Fruit fly (Drosophila melanogaster) whole organism, wandering third instar larva: ENCODE measurements around the gene tra.
A peak's percentile ranks its signal among the peaks of the same experiment; 100 is the strongest.

ENCODE experiments used
- Abd-B ChIP-seq: fragments of >200 bp; optimal IDR thresholded peaks from 2 replicates; lab custom pipeline; 2017; ENCODE audit warnings: missing biosample characterization, missing genetic modification characterization
- CG32264 ChIP-seq: fragments of 200-800 bp; sonication (Bioruptor generic); optimal IDR thresholded peaks from 2 replicates; lab custom pipeline; 2016; ENCODE audit warnings: missing biosample characterization, missing genetic modification characterization
- CG9705 ChIP-seq: fragments of 200-800 bp; sonication (Bioruptor generic); optimal IDR thresholded peaks from 2 replicates; lab custom pipeline; 2018; ENCODE audit warnings: missing biosample characterization, mild to moderate bottlenecking, missing genetic modification characterization
- CrebA ChIP-seq: fragments of 200-800 bp; sonication (Bioruptor generic); optimal IDR thresholded peaks from 2 replicates; lab custom pipeline; 2016; ENCODE audit warnings: missing biosample characterization, mild to moderate bottlenecking, missing genetic modification characterization, borderline replicate concordance
- Dfd ChIP-seq: fragments of >200 bp; optimal IDR thresholded peaks from 2 replicates; lab custom pipeline; 2017; ENCODE audit warnings: missing biosample characterization, missing genetic modification characterization
- Dif ChIP-seq: fragments of 200-275, 200-300 bp; sonication (Bioruptor generic); optimal IDR thresholded peaks from 2 replicates; lab custom pipeline; 2018; ENCODE audit warnings: missing biosample characterization, missing genetic modification characterization; ENCODE audit not compliant: partially characterized antibody
- GATAd ChIP-seq: sonication (Bioruptor generic); optimal IDR thresholded peaks from 2 replicates; lab custom pipeline; 2016; ENCODE audit warnings: missing biosample characterization, missing genetic modification characterization
- HLH106 ChIP-seq: fragments of 200-800 bp; optimal IDR thresholded peaks from 3 replicates; lab custom pipeline; 2019; ENCODE audit warnings: missing biosample characterization, mild to moderate bottlenecking, missing genetic modification characterization, moderate library complexity
- Hnf4 ChIP-seq: fragments of 200-800 bp; sonication (Bioruptor generic); optimal IDR thresholded peaks from 2 replicates; lab custom pipeline; 2016; ENCODE audit warnings: missing biosample characterization, mild to moderate bottlenecking, missing genetic modification characterization
- Hr78 ChIP-seq: fragments of >200 bp; optimal IDR thresholded peaks from 2 replicates; lab custom pipeline; 2017; ENCODE audit warnings: missing biosample characterization, missing genetic modification characterization
- Hr83 ChIP-seq: fragments of 200-300 bp; sonication (Bioruptor generic); optimal IDR thresholded peaks from 2 replicates; lab custom pipeline; 2016; ENCODE audit warnings: missing biosample characterization, mild to moderate bottlenecking, missing genetic modification characterization, moderate library complexity; ENCODE audit not compliant: poor library complexity, severe bottlenecking
- Jra ChIP-seq: sonication (Bioruptor generic); optimal IDR thresholded peaks from 2 replicates; lab custom pipeline; 2016; ENCODE audit warnings: missing biosample characterization, missing genetic modification characterization
- Myc ChIP-seq: fragments of >200 bp; optimal IDR thresholded peaks from 2 replicates; lab custom pipeline; 2017
- N ChIP-seq: fragments of >200 bp; optimal IDR thresholded peaks from 2 replicates; lab custom pipeline; 2018; ENCODE audit warnings: missing biosample characterization, missing external identifiers, missing genetic modification characterization
- OdsH ChIP-seq: fragments of 200-800 bp; sonication (Bioruptor generic); optimal IDR thresholded peaks from 2 replicates; lab custom pipeline; 2016; ENCODE audit warnings: missing biosample characterization, mild to moderate bottlenecking, missing genetic modification characterization
- Rel ChIP-seq, 2 experiments: fragments of 200-800 bp; sonication (Bioruptor generic) in 1 of 2; optimal IDR thresholded peaks; 2 replicates in 1 of 2; 3 replicates in 1 of 2; lab custom pipeline; 2016 to 2019; ENCODE audit warnings: mild to moderate bottlenecking in 2 of 2, missing biosample characterization in 2 of 2, missing genetic modification characterization in 2 of 2, moderate library complexity in 1 of 2
- Sp1 ChIP-seq: fragments of 200-800 bp; sonication (Bioruptor generic); optimal IDR thresholded peaks from 3 replicates; lab custom pipeline; 2019; ENCODE audit warnings: missing biosample characterization, mild to moderate bottlenecking, missing genetic modification characterization, moderate library complexity
- Vsx2 ChIP-seq: fragments of 200-300, 225-300 bp; sonication (Bioruptor generic); optimal IDR thresholded peaks from 2 replicates; lab custom pipeline; 2018; ENCODE audit warnings: missing biosample characterization, missing genetic modification characterization; ENCODE audit not compliant: partially characterized antibody
- br ChIP-seq: fragments of 200-800 bp; sonication (Bioruptor generic); optimal IDR thresholded peaks from 2 replicates; lab custom pipeline; 2016; ENCODE audit warnings: missing biosample characterization, missing genetic modification characterization
- brk ChIP-seq: fragments of 200-800 bp; sonication (Bioruptor generic); optimal IDR thresholded peaks from 2 replicates; lab custom pipeline; 2016; ENCODE audit warnings: missing biosample characterization, mild to moderate bottlenecking, missing genetic modification characterization
- dl ChIP-seq, 2 experiments: fragments of 175-275, 200-275 bp in 1 of 2; fragments of 200-275 bp in 1 of 2; sonication (Bioruptor generic); optimal IDR thresholded peaks; lab custom pipeline; 2018; ENCODE audit warnings: mild to moderate bottlenecking in 2 of 2, missing biosample characterization in 2 of 2, missing genetic modification characterization in 2 of 2, moderate library complexity in 2 of 2; ENCODE audit not compliant: partially characterized antibody in 2 of 2, insufficient read depth in 1 of 2
- dsf ChIP-seq: sonication (Bioruptor generic); optimal IDR thresholded peaks from 2 replicates; lab custom pipeline; 2016; ENCODE audit warnings: missing biosample characterization, missing genetic modification characterization, borderline replicate concordance
- ey ChIP-seq: fragments of 200-800 bp; sonication (Bioruptor generic); optimal IDR thresholded peaks from 2 replicates; lab custom pipeline; 2016; ENCODE audit warnings: missing biosample characterization, missing genetic modification characterization
- foxo ChIP-seq, 2 experiments: fragments of 200-800 bp; sonication (Bioruptor generic); optimal IDR thresholded peaks; 2 replicates in 1 of 2; 3 replicates in 1 of 2; lab custom pipeline; 2016 to 2017; ENCODE audit warnings: missing biosample characterization in 2 of 2, missing genetic modification characterization in 2 of 2
- fru ChIP-seq: fragments of 200-800 bp; sonication (Bioruptor generic); optimal IDR thresholded peaks from 3 replicates; lab custom pipeline; 2016; ENCODE audit warnings: missing biosample characterization, mild to moderate bottlenecking, missing genetic modification characterization
- h ChIP-seq: fragments of 200-800 bp; sonication (Bioruptor generic); optimal IDR thresholded peaks from 3 replicates; lab custom pipeline; 2016; ENCODE audit warnings: missing biosample characterization, mild to moderate bottlenecking, missing genetic modification characterization
- lola ChIP-seq: fragments of >200 bp; optimal IDR thresholded peaks from 2 replicates; lab custom pipeline; 2017; ENCODE audit warnings: missing biosample characterization, missing genetic modification characterization
- pan ChIP-seq: fragments of >200 bp; optimal IDR thresholded peaks from 2 replicates; lab custom pipeline; 2017
- psq ChIP-seq: fragments of 200-800 bp; sonication (Bioruptor generic); optimal IDR thresholded peaks from 3 replicates; lab custom pipeline; 2017; ENCODE audit warnings: missing biosample characterization, mild to moderate bottlenecking, missing genetic modification characterization, moderate library complexity
- rgr ChIP-seq: fragments of 200-800 bp; sonication (Bioruptor generic); optimal IDR thresholded peaks from 3 replicates; lab custom pipeline; 2016; ENCODE audit warnings: missing biosample characterization, mild to moderate bottlenecking, missing genetic modification characterization
- sage ChIP-seq: fragments of 200-800 bp; sonication (Bioruptor generic); optimal IDR thresholded peaks from 2 replicates; lab custom pipeline; 2016; ENCODE audit warnings: missing biosample characterization, mild to moderate bottlenecking, missing genetic modification characterization
- sv ChIP-seq: fragments of 200-800 bp; sonication (Bioruptor generic); optimal IDR thresholded peaks from 3 replicates; lab custom pipeline; 2016; ENCODE audit warnings: missing biosample characterization, missing genetic modification characterization
- tai ChIP-seq: sonication (Bioruptor generic); optimal IDR thresholded peaks from 2 replicates; lab custom pipeline; 2016; ENCODE audit warnings: missing biosample characterization, missing genetic modification characterization
- usp ChIP-seq: fragments of >200 bp; optimal IDR thresholded peaks from 2 replicates; lab custom pipeline; 2017; ENCODE audit warnings: missing biosample characterization, missing genetic modification characterization
- woc ChIP-seq: sonication (Bioruptor generic); optimal IDR thresholded peaks from 2 replicates; lab custom pipeline; 2016; ENCODE audit warnings: missing biosample characterization, mild to moderate bottlenecking, missing genetic modification characterization

Gene tra

dm6 chr3L:16631844-16632537 is 41.1 kb upstream of the tra start:
- TF ChIP-seq woc (no peak), Sp1 (GFP tag; lab: Kevin White, UChicago) (no peak), dl (GFP tag; optimal IDR thresholded peaks at IDR 0.05; lab: Kevin White, UChicago; ENCODE audit: insufficient read depth in 1 of 2, partially characterized antibody in 2 of 2) (no peak), N (GFP tag; lab: Kevin White, UChicago) (no peak), sage (GFP tag; lab: Kevin White, UChicago) (no peak), Hr83 (GFP tag; lab: Kevin White, UChicago) (no peak), brk (GFP tag; lab: Kevin White, UChicago) (no peak), rgr (GFP tag; lab: Kevin White, UChicago) (no peak), GATAd (no peak), Hr78 (GFP tag; lab: Kevin White, UChicago) (no peak), h (GFP tag; lab: Kevin White, UChicago) (no peak), tai (GFP tag; lab: Kevin White, UChicago) (no peak), Vsx2 (GFP tag; lab: Kevin White, UChicago) (no peak), CrebA (GFP tag; lab: Kevin White, UChicago) (no peak), CG9705 (no peak), usp (GFP tag; lab: Kevin White, UChicago) (no peak), dsf (GFP tag; lab: Kevin White, UChicago) (no peak)

- TF ChIP-seq brk (GFP tag; lab: Kevin White, UChicago) (no peak), rgr (GFP tag; lab: Kevin White, UChicago) (no peak), sage (GFP tag; lab: Kevin White, UChicago) (no peak), Jra (GFP tag; lab: Kevin White, UChicago) (no peak), fru (GFP tag; lab: Kevin White, UChicago) (no peak), Dfd (no peak), Hr83 (GFP tag; lab: Kevin White, UChicago) (no peak), psq (GFP tag; lab: Kevin White, UChicago) (no peak), Rel (GFP tag; optimal IDR thresholded peaks at IDR 0.05; lab: Kevin White, UChicago) (no peak), Rel (tag; optimal IDR thresholded peaks at IDR 0.05; lab: Kevin White, UChicago) (no peak), N (GFP tag; lab: Kevin White, UChicago) (no peak), HLH106 (tag; lab: Kevin White, UChicago) (no peak), tai (GFP tag; lab: Kevin White, UChicago) (no peak), sv (no peak)
- TF ChIP-seq, all 38 proteins: peak for 0
Observed at dm6 chr3L:16629793-16630192, 38.9 kb upstream of the tra start.

dm6 chr3L:16626199-16626598 is 35.3 kb upstream of the tra start:
- no peak for TF ChIP-seq OdsH (GFP tag; lab: Kevin White, UChicago)
- no peak for TF ChIP-seq foxo (GFP tag; optimal IDR thresholded peaks at IDR 0.05; lab: Kevin White, UChicago)
- TF ChIP-seq Hr78 (GFP tag; lab: Kevin White, UChicago) = no peak
- TF ChIP-seq Hnf4 (GFP tag; lab: Kevin White, UChicago) = no peak
- TF ChIP-seq dl (GFP tag; optimal IDR thresholded peaks at IDR 0.05; lab: Kevin White, UChicago; ENCODE audit: insufficient read depth in 1 of 2, partially characterized antibody in 2 of 2) = no peak
- TF ChIP-seq pan (lab: Kevin White, UChicago) = no peak
- no peak for TF ChIP-seq HLH106 (tag; lab: Kevin White, UChicago)
- no peak for TF ChIP-seq Jra (GFP tag; lab: Kevin White, UChicago)

- peak; percentile 0 for TF ChIP-seq Myc (lab: Kevin White, UChicago)
- TF ChIP-seq pan (lab: Kevin White, UChicago) = no peak
- TF ChIP-seq psq (GFP tag; lab: Kevin White, UChicago) = peak; percentile 53
- no peak for TF ChIP-seq woc
- peak; percentile 47 for TF ChIP-seq br (GFP tag; lab: Kevin White, UChicago)
- peak; percentile 24 for TF ChIP-seq Jra (GFP tag; lab: Kevin White, UChicago)
- peak; percentile 67 for TF ChIP-seq h (GFP tag; lab: Kevin White, UChicago)
- TF ChIP-seq tai (GFP tag; lab: Kevin White, UChicago) = no peak
- TF ChIP-seq GATAd = no peak
- peak; percentile 15 for TF ChIP-seq Rel (GFP tag; optimal IDR thresholded peaks at IDR 0.05; lab: Kevin White, UChicago)
- TF ChIP-seq Rel (tag; optimal IDR thresholded peaks at IDR 0.05; lab: Kevin White, UChicago) = peak; percentile 44
- TF ChIP-seq Dif (GFP tag; lab: Kevin White, UChicago) = no peak
- TF ChIP-seq foxo (GFP tag; optimal IDR thresholded peaks at IDR 0.05; lab: Kevin White, UChicago) = peak in 1 of 2 experiments; percentile 68
- peak; percentile 52 for TF ChIP-seq Sp1 (GFP tag; lab: Kevin White, UChicago)
- TF ChIP-seq CrebA (GFP tag; lab: Kevin White, UChicago) = no peak
- no peak for TF ChIP-seq dl (GFP tag; optimal IDR thresholded peaks at IDR 0.05; lab: Kevin White, UChicago; ENCODE audit: insufficient read depth in 1 of 2, partially characterized antibody in 2 of 2)
- no peak for TF ChIP-seq lola (GFP tag; lab: Kevin White, UChicago)
- peak; percentile 25 for TF ChIP-seq ey (GFP tag; lab: Kevin White, UChicago)
- peak; percentile 18 for TF ChIP-seq CG9705
- TF ChIP-seq Dfd = no peak
- TF ChIP-seq N (GFP tag; lab: Kevin White, UChicago) = no peak
- no peak for TF ChIP-seq Vsx2 (GFP tag; lab: Kevin White, UChicago)
- peak; percentile 75 for TF ChIP-seq brk (GFP tag; lab: Kevin White, UChicago)
- peak; percentile 51 for TF ChIP-seq HLH106 (tag; lab: Kevin White, UChicago)
- TF ChIP-seq fru (GFP tag; lab: Kevin White, UChicago) = peak; percentile 57
- TF ChIP-seq CG32264 = no peak
- no peak for TF ChIP-seq Abd-B (GFP tag; lab: Kevin White, UChicago)
- no peak for TF ChIP-seq usp (GFP tag; lab: Kevin White, UChicago)
- peak; percentile 81 for TF ChIP-seq Hr83 (GFP tag; lab: Kevin White, UChicago)
- peak; percentile 74 for TF ChIP-seq Hnf4 (GFP tag; lab: Kevin White, UChicago)
- TF ChIP-seq sv = no peak
- TF ChIP-seq rgr (GFP tag; lab: Kevin White, UChicago) = peak; percentile 73
Observed at dm6 chr3L:16615132-16615709, 24.4 kb upstream of the tra start, which contains the start of gene Mo25. TSS of gene Mo25 (minus strand) at chr3L:16615472.
